Worm (Caenorhabditis elegans) whole organism, young adult: ENCODE measurements around the gene col-129.

Experiments used
- B0019.2 ChIP-seq: fragments of 200-800 bp; sonication (Bioruptor generic); conservative IDR thresholded peaks from 2 replicates; pipeline ENCODE4 v1.3.6; 2022; ENCODE audit warnings: missing genetic modification reagents, missing genetic modification characterization, missing compliant biosample characterization
- B0035.1 ChIP-seq: sonication (generic microtip); optimal IDR thresholded peaks from 2 replicates; lab custom pipeline; 2016; ENCODE audit warnings: missing genetic modification characterization, mild to moderate bottlenecking, missing compliant biosample characterization, missing genotype, missing genetic modification reagents
- F37B4.10 ChIP-seq: fragments of 200-800 bp; sonication (Bioruptor generic); IDR thresholded peaks from 2 replicates; pipeline ENCODE4 v1.3.6; 2022; ENCODE audit warnings: missing genetic modification characterization, missing compliant biosample characterization
- K11D2.4 ChIP-seq: fragments of 200-800 bp; sonication (Bioruptor generic); IDR thresholded peaks from 2 replicates; pipeline ENCODE4 v1.3.6; 2022; ENCODE audit warnings: missing genetic modification reagents, missing genetic modification characterization, missing compliant biosample characterization
- T07F8.4 ChIP-seq: sonication (generic microtip); optimal IDR thresholded peaks from 2 replicates; lab custom pipeline; 2016; ENCODE audit warnings: mild to moderate bottlenecking, missing genetic modification characterization, moderate library complexity, missing compliant biosample characterization
- Y53F4B.3 ChIP-seq: fragments of 200-800 bp; sonication (Bioruptor generic); IDR thresholded peaks from 2 replicates; pipeline ENCODE4 v1.3.6; 2022; ENCODE audit warnings: missing genetic modification reagents, missing genetic modification characterization, missing compliant biosample characterization
- Y56A3A.18 ChIP-seq: fragments of 200-800 bp; sonication (Bioruptor generic); IDR thresholded peaks from 2 replicates; pipeline ENCODE4 v1.3.6; 2022; ENCODE audit warnings: missing genetic modification reagents, missing genetic modification characterization, missing compliant biosample characterization
- Y67H2A.10 ChIP-seq: fragments of 200-800 bp; sonication (Bioruptor generic); conservative IDR thresholded peaks from 2 replicates; pipeline ENCODE4 v1.3.6; 2022; ENCODE audit warnings: missing genetic modification reagents, missing genetic modification characterization, missing compliant biosample characterization
- Y79H2A.3 ChIP-seq: fragments of 200-800 bp; sonication (Bioruptor generic); conservative IDR thresholded peaks from 2 replicates; pipeline ENCODE4 v1.3.6; 2022; ENCODE audit warnings: missing genetic modification reagents, missing genetic modification characterization, missing compliant biosample characterization
- Y95B8A.8 ChIP-seq: fragments of 200-800 bp; sonication (Bioruptor generic); IDR thresholded peaks from 2 replicates; pipeline ENCODE4 v1.3.6; 2022; ENCODE audit warnings: missing genetic modification reagents, missing genetic modification characterization, missing compliant biosample characterization
- ZK185.1 ChIP-seq: sonication (generic microtip); optimal IDR thresholded peaks from 2 replicates; lab custom pipeline; 2016; ENCODE audit warnings: mild to moderate bottlenecking, missing genetic modification characterization, missing compliant biosample characterization; ENCODE audit not compliant: poor library complexity, severe bottlenecking
- atf-7 ChIP-seq: sonication (generic microtip); optimal IDR thresholded peaks from 2 replicates; lab custom pipeline; 2017; ENCODE audit warnings: mild to moderate bottlenecking, missing genetic modification characterization, missing compliant biosample characterization
- attf-5 ChIP-seq: fragments of 200-800 bp; sonication (Bioruptor generic); optimal IDR thresholded peaks from 2 replicates; lab custom pipeline; 2018; ENCODE audit warnings: mild to moderate bottlenecking, missing genetic modification characterization, missing compliant biosample characterization
- attf-6 ChIP-seq: fragments of 200-800 bp; sonication (Bioruptor generic); IDR thresholded peaks from 2 replicates; pipeline ENCODE4 v1.3.6; 2022; ENCODE audit warnings: missing genetic modification reagents, missing genetic modification characterization, missing compliant biosample characterization
- ceh-79 ChIP-seq: sonication (generic microtip); optimal IDR thresholded peaks from 2 replicates; lab custom pipeline; 2017; ENCODE audit warnings: mild to moderate bottlenecking, missing genetic modification characterization, missing compliant biosample characterization
- chd-7 ChIP-seq: sonication (generic microtip); optimal IDR thresholded peaks from 2 replicates; lab custom pipeline; 2016; ENCODE audit warnings: mild to moderate bottlenecking, missing genetic modification characterization, moderate library complexity, missing compliant biosample characterization
- dox-1 ChIP-seq: fragments of 200-800 bp; sonication (Bioruptor generic); IDR thresholded peaks from 2 replicates; pipeline ENCODE4 v1.3.6; 2022; ENCODE audit warnings: missing genetic modification reagents, missing genetic modification characterization, missing compliant biosample characterization
- dpff-1 ChIP-seq: sonication (generic microtip); optimal IDR thresholded peaks from 2 replicates; lab custom pipeline; 2017; ENCODE audit warnings: mild to moderate bottlenecking, missing genetic modification characterization, missing compliant biosample characterization
- dpl-1 ChIP-seq: fragments of 150-350 bp; optimal IDR thresholded peaks from 2 replicates; lab custom pipeline; 2014; ENCODE audit warnings: missing biosample characterization, missing genetic modification reagents, missing genetic modification characterization
- egl-44 ChIP-seq: fragments of 200-800 bp; sonication (Bioruptor generic); IDR thresholded peaks from 2 replicates; pipeline ENCODE4 v1.3.6; 2022; ENCODE audit warnings: missing genetic modification reagents, missing genetic modification characterization, missing compliant biosample characterization
- egrh-3 ChIP-seq: fragments of 200-800 bp; sonication (Bioruptor generic); IDR thresholded peaks from 2 replicates; pipeline ENCODE4 v1.3.6; 2022; ENCODE audit warnings: missing genetic modification reagents, missing genetic modification characterization, missing compliant biosample characterization
- ekl-4 ChIP-seq: fragments of 200-800 bp; sonication (Bioruptor generic); IDR thresholded peaks from 2 replicates; pipeline ENCODE4 v1.3.6; 2022; ENCODE audit warnings: missing genetic modification reagents, missing genetic modification characterization, missing compliant biosample characterization
- fkh-3 ChIP-seq: sonication (generic microtip); optimal IDR thresholded peaks from 2 replicates; lab custom pipeline; 2016; ENCODE audit warnings: mild to moderate bottlenecking, missing genetic modification characterization, missing compliant biosample characterization
- gei-17 ChIP-seq: fragments of 200-800 bp; sonication (Bioruptor generic); optimal IDR thresholded peaks from 2 replicates; lab custom pipeline; 2018; ENCODE audit warnings: mild to moderate bottlenecking, missing genetic modification characterization, missing compliant biosample characterization
- hmg-1.2 ChIP-seq: fragments of 200-800 bp; sonication (Bioruptor generic); IDR thresholded peaks from 2 replicates; pipeline ENCODE4 v1.3.6; 2022; ENCODE audit warnings: missing genetic modification reagents, missing genetic modification characterization, missing compliant biosample characterization
- hmg-20 ChIP-seq: fragments of 200-800 bp; sonication (Bioruptor generic); IDR thresholded peaks from 2 replicates; pipeline ENCODE4 v1.3.6; 2022; ENCODE audit warnings: missing genetic modification reagents, missing genetic modification characterization, missing compliant biosample characterization
- hrde-1 ChIP-seq: sonication (generic microtip); optimal IDR thresholded peaks from 2 replicates; lab custom pipeline; 2016; ENCODE audit warnings: missing genetic modification characterization, mild to moderate bottlenecking, missing compliant biosample characterization, moderate library complexity, missing genotype, missing genetic modification reagents, borderline replicate concordance
- lag-1 ChIP-seq: fragments of 200-800 bp; sonication (Bioruptor generic); IDR thresholded peaks from 2 replicates; pipeline ENCODE4 v1.3.6; 2022; ENCODE audit warnings: missing genetic modification reagents, missing genetic modification characterization, missing compliant biosample characterization
- lin-26 ChIP-seq: fragments of 200-800 bp; sonication (Bioruptor generic); IDR thresholded peaks from 2 replicates; pipeline ENCODE4 v1.3.6; 2022; ENCODE audit warnings: missing genetic modification reagents, missing genetic modification characterization, missing compliant biosample characterization
- lin-35 ChIP-seq, 3 experiments: fragments of 150-350 bp in 2 of 3; sonication (generic microtip) in 1 of 3; optimal IDR thresholded peaks; 2 replicates each; lab custom pipeline; 2014 to 2018; ENCODE audit warnings: missing biosample characterization in 3 of 3, missing genetic modification characterization in 3 of 3, missing genetic modification reagents in 3 of 3
- lir-1 ChIP-seq: fragments of 200-800 bp; sonication (Bioruptor generic); conservative IDR thresholded peaks from 2 replicates; pipeline ENCODE4 v1.3.6; 2022; ENCODE audit warnings: missing genetic modification reagents, missing genetic modification characterization, missing compliant biosample characterization
- madf-10 ChIP-seq: sonication (generic microtip); optimal IDR thresholded peaks from 2 replicates; lab custom pipeline; 2016; ENCODE audit warnings: mild to moderate bottlenecking, missing genetic modification characterization, missing compliant biosample characterization
- madf-3 ChIP-seq: fragments of 200-800 bp; sonication (Bioruptor generic); IDR thresholded peaks from 2 replicates; pipeline ENCODE4 v1.3.6; 2022; ENCODE audit warnings: missing genetic modification reagents, missing genetic modification characterization, missing compliant biosample characterization
- madf-8 ChIP-seq: fragments of 200-800 bp; sonication (Bioruptor generic); conservative IDR thresholded peaks from 2 replicates; pipeline ENCODE4 v1.3.6; 2022; ENCODE audit warnings: missing genetic modification reagents, missing genetic modification characterization, missing compliant biosample characterization
- mcd-1 ChIP-seq: fragments of 200-800 bp; sonication (Bioruptor generic); IDR thresholded peaks from 2 replicates; pipeline ENCODE4 v1.3.6; 2022; ENCODE audit warnings: missing genetic modification reagents, missing genetic modification characterization, missing compliant biosample characterization
- nfya-1 ChIP-seq: sonication (generic microtip); optimal IDR thresholded peaks from 2 replicates; lab custom pipeline; 2017; ENCODE audit warnings: antibody characterized with exemption, missing compliant biosample characterization, missing genetic modification characterization, borderline replicate concordance; ENCODE audit not compliant: insufficient read depth
- nfya-2 ChIP-seq: fragments of 200-800 bp; sonication (Bioruptor generic); IDR thresholded peaks from 2 replicates; pipeline ENCODE4 v1.3.6; 2022; ENCODE audit warnings: missing genetic modification reagents, missing genetic modification characterization, missing compliant biosample characterization
- nfyb-1 ChIP-seq: fragments of 200-800 bp; sonication (Bioruptor generic); IDR thresholded peaks from 2 replicates; pipeline ENCODE4 v1.3.6; 2022; ENCODE audit warnings: missing genetic modification reagents, missing genetic modification characterization, missing compliant biosample characterization
- pha-4 ChIP-seq: fragments of 150-350 bp; sonication (generic microtip); optimal IDR thresholded peaks from 2 replicates; lab custom pipeline; 2014; ENCODE audit warnings: missing biosample characterization, missing genetic modification reagents, missing genetic modification characterization
- rcor-1 ChIP-seq: fragments of 200-800 bp; sonication (Bioruptor generic); IDR thresholded peaks from 2 replicates; pipeline ENCODE4 v1.3.6; 2022; ENCODE audit warnings: missing genetic modification reagents, missing genetic modification characterization, missing compliant biosample characterization
- rec-8 ChIP-seq, 2 experiments: sonication (generic microtip); optimal IDR thresholded peaks; 2 replicates each; lab custom pipeline; 2016; ENCODE audit warnings: mild to moderate bottlenecking in 2 of 2, missing genetic modification characterization in 2 of 2, missing genetic modification reagents in 2 of 2, missing genotype in 2 of 2, missing biosample characterization in 1 of 2, missing compliant biosample characterization in 1 of 2, moderate library complexity in 1 of 2
- sdz-38 ChIP-seq: sonication (generic microtip); optimal IDR thresholded peaks from 2 replicates; lab custom pipeline; 2016; ENCODE audit warnings: missing genotype, missing genetic modification characterization, missing compliant biosample characterization
- sea-2 ChIP-seq: fragments of 200-800 bp; sonication (Bioruptor generic); IDR thresholded peaks from 2 replicates; pipeline ENCODE4 v1.3.6; 2022; ENCODE audit warnings: missing genetic modification characterization, missing compliant biosample characterization
- snpc-1.1 ChIP-seq: sonication (generic microtip); optimal IDR thresholded peaks from 2 replicates; lab custom pipeline; 2017; ENCODE audit warnings: missing genetic modification characterization, mild to moderate bottlenecking, missing compliant biosample characterization, antibody characterized with exemption, moderate library complexity, missing genotype, missing genetic modification reagents; ENCODE audit not compliant: insufficient read depth
- tbx-9 ChIP-seq: sonication (generic microtip); optimal IDR thresholded peaks from 2 replicates; lab custom pipeline; 2016; ENCODE audit warnings: borderline replicate concordance, missing genetic modification characterization, inconsistent platforms, missing compliant biosample characterization
- ztf-22 ChIP-seq: fragments of 200-800 bp; sonication (Bioruptor generic); optimal IDR thresholded peaks from 2 replicates; lab custom pipeline; 2018; ENCODE audit warnings: mild to moderate bottlenecking, missing genetic modification characterization, moderate library complexity, missing compliant biosample characterization
- ztf-6 ChIP-seq: fragments of 200-800 bp; sonication (Bioruptor generic); IDR thresholded peaks from 2 replicates; pipeline ENCODE4 v1.3.6; 2022; ENCODE audit warnings: missing genetic modification reagents, missing genetic modification characterization, missing compliant biosample characterization

The col-129 gene

DNA sequence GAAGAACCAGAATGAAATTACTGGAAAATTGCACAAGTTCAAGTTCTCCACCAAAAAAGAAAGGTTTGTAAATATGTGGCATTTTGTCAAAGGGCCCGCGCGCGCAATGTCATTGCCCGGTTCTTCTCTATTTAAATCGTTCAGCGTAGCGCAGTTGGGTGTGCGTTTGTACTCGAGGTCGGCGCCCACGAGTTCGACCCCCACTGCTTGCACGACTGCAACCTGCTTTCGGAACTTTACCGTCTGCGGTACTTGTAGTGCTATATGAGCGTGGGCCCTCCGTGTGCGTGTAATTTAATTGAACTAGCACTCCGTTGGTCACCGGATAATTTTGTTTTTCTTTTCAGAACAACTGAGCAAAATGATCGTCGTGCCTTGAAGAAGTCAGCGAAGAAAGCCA lies 23.7 kb downstream of the col-129 start (continued):
- TF ChIP-seq snpc-1.1 (tag; lab: Kevin White, UChicago): no peak
- peak; percentile 38 for TF ChIP-seq atf-7 (tag; lab: Kevin White, UChicago)
- TF ChIP-seq hmg-20: 0 out of 2 replicates have a peak, but pooled peaks have one; percentile 59
- 0 out of 2 replicates have a peak, but pooled peaks have one; percentile 54 for TF ChIP-seq madf-3
- TF ChIP-seq lir-1: peak; percentile 61
- peak; percentile 73; the same call in 1 of the 2 replicates for TF ChIP-seq attf-6
- TF ChIP-seq B0019.2 (GFP tag; lab: Robert Waterston, UW): 0 out of 2 replicates have a peak, but pooled peaks have one; percentile 56
- peak; percentile 55 for TF ChIP-seq fkh-3 (tag; lab: Kevin White, UChicago)
- no peak for TF ChIP-seq F37B4.10 (GFP tag; lab: Robert Waterston, UW)
- no peak for TF ChIP-seq pha-4 (tag; lab: Kevin White, UChicago)
- peak; percentile 90 for TF ChIP-seq nfyb-1
- peak; percentile 86 for TF ChIP-seq rcor-1 (GFP tag; lab: Robert Waterston, UW)
- peak; percentile 85 for TF ChIP-seq T07F8.4 (tag; lab: Kevin White, UChicago)
- TF ChIP-seq madf-10: peak; percentile 80
- TF ChIP-seq rec-8 (tag; optimal IDR thresholded peaks at IDR 0.05; lab: Kevin White, UChicago): peak; percentile 67 to 92
- TF ChIP-seq tbx-9 (tag; lab: Kevin White, UChicago): peak; percentile 72
- peak; percentile 92 for TF ChIP-seq ZK185.1 (tag; lab: Kevin White, UChicago)
- peak; percentile 81 for TF ChIP-seq attf-5
- no peak for TF ChIP-seq nfya-2 (GFP tag; lab: Robert Waterston, UW)
- peak; percentile 70; the same call in 1 of the 2 replicates for TF ChIP-seq ztf-6 (GFP tag; lab: Robert Waterston, UW)
- TF ChIP-seq hrde-1: peak; percentile 71
- peak; percentile 91 for TF ChIP-seq chd-7
- TF ChIP-seq sdz-38: no peak
- peak; percentile 88 for TF ChIP-seq ceh-79
- 0 out of 2 replicates have a peak, but pooled peaks have one; percentile 29 for TF ChIP-seq madf-8 (GFP tag; lab: Robert Waterston, UW)
- TF ChIP-seq Y56A3A.18 (GFP tag; lab: Robert Waterston, UW): peak; percentile 86
- TF ChIP-seq lin-26: peak; percentile 98
- peak; percentile 83 for TF ChIP-seq mcd-1 (GFP tag; lab: Robert Waterston, UW)
- no peak for TF ChIP-seq nfya-1 (tag; lab: Kevin White, UChicago)
- no peak for TF ChIP-seq sea-2 (GFP tag; lab: Robert Waterston, UW)
- peak; percentile 78 for TF ChIP-seq K11D2.4
- TF ChIP-seq hmg-1.2 (GFP tag; lab: Robert Waterston, UW): peak; percentile 67
- peak; percentile 76; the same call in 1 of the 2 replicates for TF ChIP-seq Y95B8A.8 (GFP tag; lab: Robert Waterston, UW)
- peak; percentile 26 for TF ChIP-seq dpff-1
- TF ChIP-seq lag-1 (GFP tag; lab: Robert Waterston, UW): no peak
- peak; percentile 59; the same call in 1 of the 2 replicates for TF ChIP-seq egrh-3 (GFP tag; lab: Robert Waterston, UW)
- TF ChIP-seq B0035.1 (tag; lab: Kevin White, UChicago): peak; percentile 78
- TF ChIP-seq lin-35 (GFP tag; optimal IDR thresholded peaks at IDR 0.05; lab: Kevin White, UChicago): peak in 2 of 3 experiments; percentile 4 to 13
- TF ChIP-seq gei-17: peak; percentile 9
- peak; percentile 91 for TF ChIP-seq dox-1 (GFP tag; lab: Robert Waterston, UW)
- peak; percentile 81 for TF ChIP-seq egl-44 (GFP tag; lab: Robert Waterston, UW)
- TF ChIP-seq ztf-22 (GFP tag; lab: Kevin White, UChicago): no peak
- TF ChIP-seq Y79H2A.3 (GFP tag; lab: Robert Waterston, UW): no peak
- TF ChIP-seq dpl-1 (GFP tag; lab: Kevin White, UChicago): peak; percentile 24
- TF ChIP-seq Y67H2A.10 (GFP tag; lab: Robert Waterston, UW): 0 out of 2 replicates have a peak, but pooled peaks have one; percentile 33
- peak; percentile 86 for TF ChIP-seq ekl-4 (GFP tag; lab: Robert Waterston, UW)
- peak; percentile 77; the same call in 1 of the 2 replicates for TF ChIP-seq Y53F4B.3 (GFP tag; lab: Robert Waterston, UW)
